Fruit fly (Drosophila melanogaster): ENCODE data around the gene Dhrs4.

DNA sequence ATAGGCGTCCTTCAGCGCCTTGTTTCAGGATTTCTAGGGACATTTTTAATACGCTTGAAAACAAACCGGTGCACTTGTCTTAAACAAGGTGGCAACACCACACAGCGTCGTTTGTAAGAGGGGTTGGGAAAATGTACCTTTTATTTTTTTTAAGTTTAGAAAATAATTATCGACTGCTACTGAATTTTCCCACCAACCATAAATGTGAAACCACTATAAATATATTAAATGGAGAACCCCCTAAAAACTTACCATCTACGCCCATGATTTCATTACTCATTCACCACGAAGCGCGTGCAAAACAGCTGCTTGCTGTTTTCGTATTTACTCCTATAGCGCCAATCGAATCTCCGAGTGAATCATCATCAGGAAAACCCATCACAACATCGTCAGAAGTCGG is 2.1 kb downstream of the Dhrs4 start, which contains the start of the genes Tcs5 and CHMP2B:
- TF ChIP-seq EcR (GFP tag; optimal IDR thresholded peaks at IDR 0.05), result peak; percentile 71
- TF ChIP-seq Pif1A (GFP tag; optimal IDR thresholded peaks at IDR 0.05), result peak; percentile 100
- TF ChIP-seq CG8159 (tag; optimal IDR thresholded peaks at IDR 0.05), result peak; percentile 100

Measured in whole organism, pupa.